Fruit fly (Drosophila melanogaster) S2 (cell line): ENCODE data around the gene CG44475.

Source experiments
- CG8478 ChIP-seq: fragments of >200 bp; optimal IDR thresholded peaks from 2 replicates; lab custom pipeline; 2018
- CTCF ChIP-seq, 2 experiments: fragments of >200 bp; optimal IDR thresholded peaks; 2 replicates each; lab custom pipeline; 2018

dm6 chr2L:15911591-15912007, 28.6 kb upstream of the CG44475 start:
- no peak for TF ChIP-seq CTCF (optimal IDR thresholded peaks at IDR 0.05; lab: Kevin White, UChicago)
- no peak for TF ChIP-seq CG8478 (lab: Kevin White, UChicago)
